Worm (Caenorhabditis elegans): Measurements from ENCODE around the gene lin-39.

Gene lin-39

DNA sequence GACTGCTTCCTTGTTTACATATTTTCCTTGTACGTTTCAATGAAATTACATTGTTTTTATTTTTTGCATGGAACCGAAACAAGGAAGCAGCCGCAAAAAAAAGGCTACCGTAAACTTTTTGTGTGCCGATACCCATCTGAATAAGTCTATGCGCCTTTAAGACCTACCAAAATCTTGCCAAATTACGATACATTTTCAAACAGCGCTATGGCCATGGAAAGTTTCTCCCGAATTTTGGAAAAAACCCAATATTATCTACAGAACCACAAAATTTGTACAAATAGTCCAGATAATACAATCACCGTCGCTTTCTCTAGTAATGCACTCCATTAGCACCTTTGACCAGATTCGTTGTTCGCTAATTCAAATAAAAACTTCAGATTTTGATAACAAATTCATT is 35.3 kb upstream of the lin-39 start:
- TF ChIP-seq nhr-77 (tag; optimal IDR thresholded peaks at IDR 0.05) = peak; percentile 7
- no peak for TF ChIP-seq aly-2 (tag; optimal IDR thresholded peaks at IDR 0.05)
- no peak for TF ChIP-seq pqm-1 (tag; optimal IDR thresholded peaks at IDR 0.05)

DNA sequence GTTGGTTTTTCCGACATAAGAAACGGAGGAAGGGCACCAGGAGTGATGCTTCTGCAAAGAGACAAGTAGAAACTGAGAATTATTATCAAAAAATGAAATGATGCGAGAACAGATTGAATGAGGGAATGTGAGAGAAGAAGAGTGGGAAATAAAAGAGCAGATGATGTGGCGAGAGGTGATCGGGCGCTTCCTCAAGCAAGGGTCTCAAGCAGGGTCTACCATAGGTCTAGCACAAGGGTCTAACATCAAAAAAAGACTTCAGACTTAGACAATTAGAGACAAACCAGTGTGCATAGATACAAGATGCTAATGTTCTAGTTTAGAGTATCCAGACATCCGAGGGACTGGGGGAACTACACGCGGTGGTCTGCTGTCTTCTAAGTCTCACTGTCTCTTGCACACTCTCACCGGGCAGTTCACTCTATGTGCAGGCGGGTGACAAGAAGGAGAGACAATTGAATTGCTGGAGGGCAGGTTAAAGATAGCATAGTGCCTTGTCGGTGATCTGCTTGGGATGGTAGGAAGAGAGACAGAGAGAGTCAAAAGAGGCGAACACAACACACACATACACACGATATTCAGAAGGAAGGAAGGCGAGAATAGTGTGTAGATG is 33.8 kb upstream of the lin-39 start, which contains the start of gene R13A5.7:
Gene R13A5.7, minus strand, starts transcription at position 51 of the 613 bp plus-strand sequence.
- TF ChIP-seq pha-4 (tag; optimal IDR thresholded peaks at IDR 0.05) (peak; percentile 88), elt-1 (tag; optimal IDR thresholded peaks at IDR 0.05) (peak; percentile 20), hmg-11 (tag; optimal IDR thresholded peaks at IDR 0.05) (peak; percentile 91), ceh-28 (tag; optimal IDR thresholded peaks at IDR 0.05) (peak; percentile 71), zag-1 (tag; optimal IDR thresholded peaks at IDR 0.05) (no peak), elt-2 (tag; optimal IDR thresholded peaks at IDR 0.05) (peak; percentile 77), aly-2 (tag; optimal IDR thresholded peaks at IDR 0.05) (no peak), unc-62 (GFP tag; optimal IDR thresholded peaks at IDR 0.05) (peak; percentile 64), pqm-1 (tag; optimal IDR thresholded peaks at IDR 0.05) (peak; percentile 55), jun-1 (tag; optimal IDR thresholded peaks at IDR 0.05) (peak; percentile 80), lin-39 (tag; optimal IDR thresholded peaks at IDR 0.05) (peak; percentile 50), nfya-1 (tag; optimal IDR thresholded peaks at IDR 0.05; ENCODE audit: insufficient read depth) (peak; percentile 88), tbx-2 (tag; optimal IDR thresholded peaks at IDR 0.05) (peak; percentile 46), egl-27 (tag; optimal IDR thresholded peaks at IDR 0.05) (peak; percentile 67), sea-2 (GFP tag; optimal IDR thresholded peaks at IDR 0.05) (no peak), lsy-12 (tag; optimal IDR thresholded peaks at IDR 0.05) (peak; percentile 24), nhr-43 (tag; optimal IDR thresholded peaks at IDR 0.05; ENCODE audit: poor library complexity, severe bottlenecking) (peak; percentile 72), skn-1 (tag; optimal IDR thresholded peaks at IDR 0.05) (peak; percentile 43), nhr-11 (tag; optimal IDR thresholded peaks at IDR 0.05) (peak; percentile 39), R02D3.7 (tag; optimal IDR thresholded peaks at IDR 0.05) (peak; percentile 39), nhr-23 (tag; optimal IDR thresholded peaks at IDR 0.05) (peak; percentile 76), nhr-25 (tag; optimal IDR thresholded peaks at IDR 0.05) (peak; percentile 48), mdl-1 (tag; optimal IDR thresholded peaks at IDR 0.05) (peak; percentile 80), egl-5 (tag; optimal IDR thresholded peaks at IDR 0.05) (peak; percentile 47), ceh-82 (tag; optimal IDR thresholded peaks at IDR 0.05) (peak; percentile 4), snpc-4 (tag; optimal IDR thresholded peaks at IDR 0.05) (peak; percentile 69), ztf-4 (tag; optimal IDR thresholded peaks at IDR 0.05) (no peak), fos-1 (tag; optimal IDR thresholded peaks at IDR 0.05) (no peak), ama-1 (optimal IDR thresholded peaks at IDR 0.05) (no peak), lin-15B (tag; optimal IDR thresholded peaks at IDR 0.05) (peak; percentile 48), nhr-67 (tag; optimal IDR thresholded peaks at IDR 0.05) (no peak)

DNA sequence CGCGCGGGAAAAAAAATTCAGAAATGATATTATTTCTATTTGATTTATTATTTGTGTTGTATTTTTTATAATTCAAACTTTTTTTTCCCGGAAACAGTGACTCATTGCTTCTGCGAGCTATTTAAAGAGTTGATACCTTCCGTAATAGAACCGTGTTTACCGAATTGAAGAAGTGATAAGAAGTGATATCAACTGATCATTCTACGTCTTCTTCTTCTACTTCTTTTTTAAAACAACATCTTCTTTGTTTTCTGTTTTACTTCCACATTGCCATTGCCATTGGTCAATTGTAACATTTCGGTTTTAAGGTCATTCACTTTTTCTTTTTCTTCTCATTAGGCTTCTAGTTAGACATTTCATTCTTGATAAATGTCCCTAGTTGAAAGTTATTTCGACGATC is 29.7 kb upstream of the lin-39 start, which contains the start of gene ttr-32:
Gene ttr-32, plus strand, starts transcription at position 314 of the 400 bp plus-strand sequence.
- no peak for TF ChIP-seq zag-1 (tag; optimal IDR thresholded peaks at IDR 0.05)
- TF ChIP-seq mdl-1 (tag; optimal IDR thresholded peaks at IDR 0.05) = no peak
- TF ChIP-seq eor-1 (tag; optimal IDR thresholded peaks at IDR 0.05) = no peak
- TF ChIP-seq lin-39 (tag; optimal IDR thresholded peaks at IDR 0.05) = no peak
- TF ChIP-seq elt-2 (tag; optimal IDR thresholded peaks at IDR 0.05) = no peak
- TF ChIP-seq mml-1 (tag; optimal IDR thresholded peaks at IDR 0.05) = no peak
- TF ChIP-seq nhr-77 (tag; optimal IDR thresholded peaks at IDR 0.05) = no peak
- TF ChIP-seq ztf-4 (tag; optimal IDR thresholded peaks at IDR 0.05) = no peak
- TF ChIP-seq elt-1 (tag; optimal IDR thresholded peaks at IDR 0.05) = no peak
- TF ChIP-seq nhr-23 (tag; optimal IDR thresholded peaks at IDR 0.05) = no peak
- TF ChIP-seq unc-62 (GFP tag; optimal IDR thresholded peaks at IDR 0.05) = no peak
- TF ChIP-seq egl-5 (tag; optimal IDR thresholded peaks at IDR 0.05) = no peak
- TF ChIP-seq nhr-67 (tag; optimal IDR thresholded peaks at IDR 0.05) = no peak
- TF ChIP-seq aly-2 (tag; optimal IDR thresholded peaks at IDR 0.05) = no peak
- TF ChIP-seq nhr-237 (tag; optimal IDR thresholded peaks at IDR 0.05) = no peak

ce11 chrIII:7565247-7565646 is 28.8 kb upstream of the lin-39 start, which contains the start of gene ttr-8:
TSS of gene ttr-8 (minus strand) at chrIII:7565347.
- TF ChIP-seq ztf-11 (tag; optimal IDR thresholded peaks at IDR 0.05) = no peak
